Worm (Caenorhabditis elegans) whole organism, early embryonic: ENCODE data around the gene irld-42.

Source experiments
- B0310.2 ChIP-seq: sonication (generic microtip); optimal IDR thresholded peaks from 2 replicates; lab custom pipeline; 2016; ENCODE audit warnings: mild to moderate bottlenecking, missing genetic modification characterization, missing compliant biosample characterization
- F13C5.2 ChIP-seq: sonication (generic microtip); optimal IDR thresholded peaks from 2 replicates; lab custom pipeline; 2017; ENCODE audit warnings: mild to moderate bottlenecking, missing genetic modification characterization, inconsistent platforms, missing compliant biosample characterization
- aly-1 ChIP-seq: sonication (generic microtip); optimal IDR thresholded peaks from 2 replicates; lab custom pipeline; 2016; ENCODE audit warnings: missing genetic modification characterization, missing compliant biosample characterization
- ama-1 ChIP-seq: fragments of 150-350 bp; optimal IDR thresholded peaks from 2 replicates; lab custom pipeline; 2014
- ceh-13 ChIP-seq: fragments of 200-800 bp; sonication (Bioruptor generic); optimal IDR thresholded peaks from 2 replicates; lab custom pipeline; 2018; ENCODE audit warnings: mild to moderate bottlenecking, missing genetic modification characterization, missing compliant biosample characterization
- ceh-36 ChIP-seq: sonication (generic microtip); optimal IDR thresholded peaks from 2 replicates; lab custom pipeline; 2016; ENCODE audit warnings: missing genetic modification characterization, inconsistent platforms, missing compliant biosample characterization
- ets-7 ChIP-seq: sonication (generic microtip); optimal IDR thresholded peaks from 2 replicates; lab custom pipeline; 2016; ENCODE audit warnings: missing genotype, missing genetic modification characterization, missing compliant biosample characterization
- flt-1 ChIP-seq: fragments of 200-800 bp; sonication (Bioruptor generic); IDR thresholded peaks from 2 replicates; pipeline ENCODE4 v1.3.6; 2022; ENCODE audit warnings: missing genetic modification characterization, missing compliant biosample characterization
- hmbx-1 ChIP-seq: sonication (generic microtip); optimal IDR thresholded peaks from 2 replicates; lab custom pipeline; 2016; ENCODE audit warnings: mild to moderate bottlenecking, missing genetic modification characterization, missing compliant biosample characterization
- hmg-4 ChIP-seq: fragments of 200-800 bp; sonication (Bioruptor generic); optimal IDR thresholded peaks from 2 replicates; lab custom pipeline; 2018; ENCODE audit warnings: mild to moderate bottlenecking, missing genetic modification characterization, missing compliant biosample characterization
- hnd-1 ChIP-seq: sonication (generic microtip); optimal IDR thresholded peaks from 2 replicates; lab custom pipeline; 2016; ENCODE audit warnings: missing genetic modification characterization, missing compliant biosample characterization
- pes-1 ChIP-seq: fragments of 200-800 bp; sonication (Bioruptor generic); IDR thresholded peaks from 2 replicates; pipeline ENCODE4 v1.3.6; 2022; ENCODE audit warnings: missing genetic modification reagents, missing genetic modification characterization, missing compliant biosample characterization
- scrt-1 ChIP-seq: fragments of 200-800 bp; sonication (Bioruptor generic); IDR thresholded peaks from 2 replicates; pipeline ENCODE4 v1.3.6; 2022; ENCODE audit warnings: missing genetic modification characterization, missing compliant biosample characterization
- sea-1 ChIP-seq: fragments of 200-800 bp; sonication (Bioruptor generic); conservative IDR thresholded peaks from 2 replicates; pipeline ENCODE4 v1.3.6; 2022; ENCODE audit warnings: missing genetic modification characterization, missing compliant biosample characterization
- tbx-11 ChIP-seq: fragments of 200-800 bp; sonication (Bioruptor generic); IDR thresholded peaks from 2 replicates; pipeline ENCODE4 v1.3.6; 2022; ENCODE audit warnings: missing genetic modification characterization, missing compliant biosample characterization
- tbx-37 ChIP-seq: fragments of 200-800 bp; sonication (Bioruptor generic); conservative IDR thresholded peaks from 2 replicates; pipeline ENCODE4 v1.3.6; 2022; ENCODE audit warnings: missing genetic modification reagents, missing genetic modification characterization, missing compliant biosample characterization
- tra-4 ChIP-seq: sonication (generic microtip); optimal IDR thresholded peaks from 2 replicates; lab custom pipeline; 2017; ENCODE audit warnings: missing genetic modification characterization, missing compliant biosample characterization

irld-42 gene

DNA sequence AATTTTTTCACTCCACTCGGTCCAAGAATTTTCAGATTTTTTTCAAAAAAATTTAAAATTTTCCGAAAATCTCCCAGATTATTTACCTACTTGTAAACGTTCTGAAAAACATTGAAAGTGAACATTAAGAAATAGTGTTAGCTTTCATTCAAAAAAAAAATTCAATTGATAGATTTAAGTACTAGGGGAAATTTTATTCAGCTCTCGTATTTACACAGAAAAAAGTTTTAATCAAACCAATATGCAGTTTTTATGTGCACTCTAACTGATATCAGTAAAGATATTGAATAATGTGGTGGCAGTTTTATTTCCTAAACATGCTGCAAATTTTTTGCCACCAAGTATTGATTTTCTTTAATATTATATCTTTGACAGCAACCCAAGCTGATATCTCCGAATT is at the start of gene irld-42:
Gene irld-42 (plus strand): TSS at position 301 of the 400 bp plus-strand sequence.
- TF ChIP-seq F13C5.2, result no peak
- no peak for TF ChIP-seq ama-1
- no peak for TF ChIP-seq ceh-13 (GFP tag; lab: Kevin White, UChicago)
- no peak for TF ChIP-seq B0310.2 (tag; lab: Kevin White, UChicago)
- TF ChIP-seq hnd-1, result no peak
- TF ChIP-seq ets-7, result no peak
- TF ChIP-seq tra-4, result no peak
- no peak for TF ChIP-seq pes-1 (GFP tag; lab: Robert Waterston, UW)
- TF ChIP-seq hmg-4, result no peak

- TF ChIP-seq ets-7 (no peak), flt-1 (GFP tag; lab: Robert Waterston, UW) (no peak), hmg-4 (no peak), B0310.2 (tag; lab: Kevin White, UChicago) (no peak), pes-1 (GFP tag; lab: Robert Waterston, UW) (no peak), scrt-1 (GFP tag; lab: Robert Waterston, UW) (no peak), ama-1 (no peak), tra-4 (no peak), tbx-37 (GFP tag; lab: Robert Waterston, UW) (no peak), aly-1 (no peak), ceh-13 (GFP tag; lab: Kevin White, UChicago) (no peak), hmbx-1 (tag; lab: Kevin White, UChicago) (no peak), sea-1 (GFP tag; lab: Robert Waterston, UW) (no peak)
Observed at ce11 chrV:1618760-1619159, 49.6 kb upstream of the irld-42 start, which contains the start of gene nhr-179. TSS of gene nhr-179 (minus strand) at chrV:1618860.

DNA sequence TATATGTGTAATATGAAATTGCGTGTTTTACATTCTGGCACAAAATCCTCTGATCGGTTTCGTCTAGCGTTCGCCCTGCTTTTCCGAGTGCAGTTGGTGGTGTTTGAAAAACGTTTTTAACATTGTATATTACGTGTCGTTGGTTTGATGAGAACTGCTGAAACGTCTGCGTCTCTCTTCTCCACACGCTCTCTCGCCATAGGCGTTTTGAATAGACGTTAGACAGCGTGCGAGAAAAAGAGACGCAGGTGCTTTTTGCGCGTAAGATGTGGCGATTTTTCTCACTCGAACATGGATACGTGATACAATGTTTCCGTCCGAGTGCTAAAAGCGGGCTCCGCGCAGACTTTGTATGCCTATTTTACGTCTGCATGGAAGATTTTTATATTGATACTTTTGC is 47.8 kb upstream of the irld-42 start:
- TF ChIP-seq F13C5.2 (no peak), ceh-13 (GFP tag; lab: Kevin White, UChicago) (no peak), aly-1 (no peak), tbx-11 (GFP tag; lab: Robert Waterston, UW) (no peak), tra-4 (no peak), hnd-1 (no peak), B0310.2 (tag; lab: Kevin White, UChicago) (no peak), tbx-37 (GFP tag; lab: Robert Waterston, UW) (no peak), ceh-36 (no peak), scrt-1 (GFP tag; lab: Robert Waterston, UW) (no peak), hmbx-1 (tag; lab: Kevin White, UChicago) (no peak), ets-7 (no peak), pes-1 (GFP tag; lab: Robert Waterston, UW) (no peak), ama-1 (no peak), flt-1 (GFP tag; lab: Robert Waterston, UW) (no peak), sea-1 (GFP tag; lab: Robert Waterston, UW) (no peak), hmg-4 (no peak)

DNA sequence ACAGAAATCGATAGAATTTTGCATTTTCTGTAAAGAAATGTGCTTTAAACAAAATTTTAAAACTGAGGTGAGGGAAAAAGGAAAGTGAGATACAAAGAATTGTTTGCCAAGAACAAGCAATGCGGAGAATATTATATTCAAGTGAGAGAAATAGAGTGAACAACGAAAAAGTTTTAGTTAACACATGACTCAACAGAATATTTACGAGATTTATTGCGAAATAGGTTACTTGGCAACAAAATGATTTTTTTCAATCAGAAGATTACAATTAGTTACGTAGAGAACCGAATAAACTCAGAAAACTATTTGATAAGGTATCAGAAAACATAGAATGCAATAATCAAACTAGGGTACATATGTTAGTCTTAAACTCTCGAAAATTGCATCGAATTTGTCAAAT is 46.8 kb upstream of the irld-42 start, which contains the start of gene nhr-117:
Gene nhr-117 (minus strand): TSS at position 27 of the 400 bp plus-strand sequence.
- TF ChIP-seq hmg-4 (no peak), tbx-37 (GFP tag; lab: Robert Waterston, UW) (no peak)

ce11 chrV:1623429-1623828 is 44.9 kb upstream of the irld-42 start:
- TF ChIP-seq F13C5.2 (no peak), pes-1 (GFP tag; lab: Robert Waterston, UW) (no peak), tra-4 (no peak), ets-7 (no peak), ama-1 (no peak), ceh-13 (GFP tag; lab: Kevin White, UChicago) (no peak)

DNA sequence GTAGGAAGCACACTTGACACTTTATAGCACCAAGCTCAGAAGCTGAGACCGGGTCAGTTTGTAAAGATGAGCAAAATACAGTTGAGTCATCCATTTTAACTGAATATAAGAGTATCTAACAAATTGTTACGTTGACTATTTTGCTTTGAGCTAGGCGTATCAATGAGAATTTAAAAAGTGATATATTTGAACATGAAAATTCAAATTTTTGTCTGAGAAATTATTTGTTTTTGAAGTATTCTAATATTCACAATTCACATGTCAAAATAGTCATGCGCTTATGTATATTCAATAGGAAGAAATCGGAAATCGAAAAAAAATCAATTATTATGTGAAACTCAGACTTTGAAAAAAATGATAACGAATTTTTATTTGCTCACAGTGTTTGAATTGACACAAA is 44.0 kb upstream of the irld-42 start, which contains the start of gene nhr-110:
Gene nhr-110 (minus strand): TSS at position 101 of the 400 bp plus-strand sequence.
- no peak for TF ChIP-seq ceh-36
- TF ChIP-seq hmbx-1 (tag; lab: Kevin White, UChicago), result no peak
- TF ChIP-seq aly-1, result no peak
- TF ChIP-seq sea-1 (GFP tag; lab: Robert Waterston, UW), result no peak
- no peak for TF ChIP-seq hmg-4
- TF ChIP-seq tbx-37 (GFP tag; lab: Robert Waterston, UW), result no peak
- TF ChIP-seq hnd-1, result no peak
- no peak for TF ChIP-seq scrt-1 (GFP tag; lab: Robert Waterston, UW)
- TF ChIP-seq ceh-13 (GFP tag; lab: Kevin White, UChicago), result no peak

ce11 chrV:1626720-1627119 is 41.6 kb upstream of the irld-42 start, which contains the start of gene nhr-237:
TSS of gene nhr-237 (minus strand) at chrV:1626820.
- TF ChIP-seq ama-1 (no peak), B0310.2 (tag; lab: Kevin White, UChicago) (no peak), pes-1 (GFP tag; lab: Robert Waterston, UW) (no peak), tra-4 (no peak), F13C5.2 (no peak), hmbx-1 (tag; lab: Kevin White, UChicago) (no peak), hnd-1 (no peak), ceh-36 (no peak), scrt-1 (GFP tag; lab: Robert Waterston, UW) (no peak), sea-1 (GFP tag; lab: Robert Waterston, UW) (no peak), hmg-4 (no peak), ceh-13 (GFP tag; lab: Kevin White, UChicago) (no peak), ets-7 (no peak), tbx-37 (GFP tag; lab: Robert Waterston, UW) (no peak), aly-1 (no peak), tbx-11 (GFP tag; lab: Robert Waterston, UW) (no peak)

- TF ChIP-seq pes-1 (GFP tag; lab: Robert Waterston, UW), result no peak
Observed at ce11 chrV:1627269-1627668, 41.0 kb upstream of the irld-42 start.

ce11 chrV:1629329-1629728 is 39.0 kb upstream of the irld-42 start, which contains the start of gene nhr-238:
TSS of gene nhr-238 (minus strand) at chrV:1629432.
- TF ChIP-seq aly-1 (no peak), tra-4 (no peak)
